Fruit fly (Drosophila melanogaster): ENCODE data around the gene CG13994.
A peak's percentile ranks its signal among the peaks of the same experiment; 100 is the strongest.

CG13994 gene

dm6 chr2L:6062382-6063082 is at the start of gene CG13994, which contains the start of gene ND-51 (continued):
- no peak for TF ChIP-seq cad (GFP tag; optimal IDR thresholded peaks at IDR 0.05)
- TF ChIP-seq CG14441 (GFP tag; IDR thresholded peaks at IDR 0.05): peak; percentile 83
- TF ChIP-seq org-1 (GFP tag; optimal IDR thresholded peaks at IDR 0.05): no peak
- peak; percentile 83 for TF ChIP-seq CG2678 (tag; optimal IDR thresholded peaks at IDR 0.05)
- peak; percentile 91 for TF ChIP-seq Xbp1 (GFP tag; optimal IDR thresholded peaks at IDR 0.05)
- peak; percentile 83 for TF ChIP-seq CG7372 (GFP tag; IDR thresholded peaks at IDR 0.05)
- TF ChIP-seq salm (tag; optimal IDR thresholded peaks at IDR 0.05): peak; percentile 35
- no peak for TF ChIP-seq tna (GFP tag; IDR thresholded peaks at IDR 0.05; ENCODE audit: partially characterized antibody)
- peak; percentile 70; the same call in 1 of the 2 replicates for TF ChIP-seq chm (GFP tag; IDR thresholded peaks at IDR 0.05)
- no peak for TF ChIP-seq grn (GFP tag; optimal IDR thresholded peaks at IDR 0.05)
- TF ChIP-seq Ptx1 (GFP tag; IDR thresholded peaks at IDR 0.05): peak; percentile 88
- TF ChIP-seq ttk (GFP tag; IDR thresholded peaks at IDR 0.05): peak; percentile 78
- TF ChIP-seq pho (GFP tag; optimal IDR thresholded peaks at IDR 0.05): peak; percentile 88
- peak; percentile 83 for TF ChIP-seq CG1647 (GFP tag; optimal IDR thresholded peaks at IDR 0.05)
- peak; percentile 85 for TF ChIP-seq Ada2b (GFP tag; IDR thresholded peaks at IDR 0.05)
- peak; percentile 70 for TF ChIP-seq CG6272 (GFP tag; IDR thresholded peaks at IDR 0.05)
- TF ChIP-seq Hr39 (optimal IDR thresholded peaks at IDR 0.05): no peak
- peak; percentile 82 for TF ChIP-seq CG4820 (GFP tag; optimal IDR thresholded peaks at IDR 0.05)
- no peak for TF ChIP-seq CG3726 (GFP tag; IDR thresholded peaks at IDR 0.05)
- TF ChIP-seq dysf (GFP tag; IDR thresholded peaks at IDR 0.05): peak; percentile 84
- TF ChIP-seq emc (GFP tag; optimal IDR thresholded peaks at IDR 0.05): peak; percentile 60
- peak; percentile 87 for TF ChIP-seq zfh1 (GFP tag; IDR thresholded peaks at IDR 0.05)
- peak; percentile 56; the same call in 1 of the 2 replicates for TF ChIP-seq rib (GFP tag; IDR thresholded peaks at IDR 0.05)
- TF ChIP-seq ATbp (GFP tag; optimal IDR thresholded peaks at IDR 0.05): no peak
- TF ChIP-seq slp2 (GFP tag; optimal IDR thresholded peaks at IDR 0.05): peak; percentile 67
- peak; percentile 77 for TF ChIP-seq Drgx (GFP tag; IDR thresholded peaks at IDR 0.05)
- peak; percentile 87 for TF ChIP-seq ewg (GFP tag; optimal IDR thresholded peaks at IDR 0.05)
- TF ChIP-seq Kr (GFP tag; optimal IDR thresholded peaks at IDR 0.05): no peak
- TF ChIP-seq cg (GFP tag; optimal IDR thresholded peaks at IDR 0.05): no peak
- no peak for TF ChIP-seq HLH4C (GFP tag; IDR thresholded peaks at IDR 0.05; ENCODE audit: partially characterized antibody)
- peak; percentile 40 to 86 for TF ChIP-seq crp (GFP tag; optimal IDR thresholded peaks at IDR 0.05)
- TF ChIP-seq yki (optimal IDR thresholded peaks at IDR 0.05): no peak
- peak; percentile 88 for TF ChIP-seq tx (GFP tag; optimal IDR thresholded peaks at IDR 0.05)
- TF ChIP-seq disco-r (GFP tag; optimal IDR thresholded peaks at IDR 0.05): peak; percentile 50
- TF ChIP-seq CG8924 (tag; optimal IDR thresholded peaks at IDR 0.05): peak; percentile 78
- peak; percentile 75 for TF ChIP-seq kni (GFP tag; optimal IDR thresholded peaks at IDR 0.05)
- no peak for TF ChIP-seq Trl (optimal IDR thresholded peaks at IDR 0.05)
- TF ChIP-seq Trl (GFP tag; optimal IDR thresholded peaks at IDR 0.05): peak; percentile 89
- peak; percentile 70 for TF ChIP-seq scrt (GFP tag; optimal IDR thresholded peaks at IDR 0.05)
- peak; percentile 29; the same call in 1 of the 2 replicates for TF ChIP-seq wor (GFP tag; IDR thresholded peaks at IDR 0.05)
- TF ChIP-seq Fer2 (tag; optimal IDR thresholded peaks at IDR 0.05): peak; percentile 82
- TF ChIP-seq usp (GFP tag; optimal IDR thresholded peaks at IDR 0.05): no peak
- peak; percentile 74 for TF ChIP-seq Blimp-1 (GFP tag; optimal IDR thresholded peaks at IDR 0.05)
- TF ChIP-seq CG18011 (GFP tag; optimal IDR thresholded peaks at IDR 0.05): peak; percentile 63
- peak; percentile 75 for TF ChIP-seq her (GFP tag; optimal IDR thresholded peaks at IDR 0.05)
- TF ChIP-seq danr (GFP tag; IDR thresholded peaks at IDR 0.05): no peak
- no peak for TF ChIP-seq odd (GFP tag; optimal IDR thresholded peaks at IDR 0.05)
- TF ChIP-seq onecut (GFP tag; IDR thresholded peaks at IDR 0.05): peak; percentile 41; the same call in 1 of the 2 replicates
- no peak for TF ChIP-seq Dip2 (GFP tag; IDR thresholded peaks at IDR 0.05)
- peak in 1 of 3 experiments; percentile 79 for TF ChIP-seq lola (GFP tag; optimal IDR thresholded peaks at IDR 0.05)
- TF ChIP-seq Dref (GFP tag; IDR thresholded peaks at IDR 0.05): peak; percentile 41

All from whole organism, embryonic.